Worm (Caenorhabditis elegans) whole organism, young adult: ENCODE data around the gene ZK1320.7.

ENCODE experiments used
- B0035.1 ChIP-seq: sonication (generic microtip); optimal IDR thresholded peaks from 2 replicates; lab custom pipeline; 2016; ENCODE audit warnings: missing genetic modification characterization, mild to moderate bottlenecking, missing compliant biosample characterization, missing genotype, missing genetic modification reagents
- B0336.3 ChIP-seq: fragments of 200-800 bp; sonication (Bioruptor generic); IDR thresholded peaks from 2 replicates; pipeline ENCODE4 v1.3.6; 2022; ENCODE audit warnings: missing genetic modification characterization, missing compliant biosample characterization
- D2030.7 ChIP-seq: fragments of 200-800 bp; sonication (Bioruptor generic); IDR thresholded peaks from 2 replicates; pipeline ENCODE4 v1.3.6; 2022; ENCODE audit warnings: missing genetic modification reagents, missing genetic modification characterization, missing compliant biosample characterization
- F23B12.7 ChIP-seq: sonication (generic microtip); optimal IDR thresholded peaks from 2 replicates; lab custom pipeline; 2017; ENCODE audit warnings: missing genetic modification characterization, mild to moderate bottlenecking, missing compliant biosample characterization, antibody characterized with exemption, moderate library complexity; ENCODE audit not compliant: insufficient read depth
- F49E8.2 ChIP-seq: sonication (generic microtip); optimal IDR thresholded peaks from 3 replicates; lab custom pipeline; 2017; ENCODE audit warnings: missing genetic modification characterization, mild to moderate bottlenecking, missing compliant biosample characterization, antibody characterized with exemption, moderate library complexity; ENCODE audit not compliant: insufficient read depth
- F52B5.7 ChIP-seq: sonication (generic microtip); optimal IDR thresholded peaks from 2 replicates; lab custom pipeline; 2016; ENCODE audit warnings: mild to moderate bottlenecking, missing genetic modification characterization, missing compliant biosample characterization
- T26A5.8 ChIP-seq: sonication (generic microtip); optimal IDR thresholded peaks from 2 replicates; lab custom pipeline; 2016; ENCODE audit warnings: missing genetic modification characterization, missing compliant biosample characterization
- Y53F4B.3 ChIP-seq: fragments of 200-800 bp; sonication (Bioruptor generic); IDR thresholded peaks from 2 replicates; pipeline ENCODE4 v1.3.6; 2022; ENCODE audit warnings: missing genetic modification reagents, missing genetic modification characterization, missing compliant biosample characterization
- Y53G8AR.9 ChIP-seq: fragments of 200-800 bp; sonication (Bioruptor generic); conservative IDR thresholded peaks from 2 replicates; pipeline ENCODE4 v1.3.6; 2022; ENCODE audit warnings: missing genetic modification reagents, missing genetic modification characterization, missing compliant biosample characterization
- Y56A3A.18 ChIP-seq: fragments of 200-800 bp; sonication (Bioruptor generic); IDR thresholded peaks from 2 replicates; pipeline ENCODE4 v1.3.6; 2022; ENCODE audit warnings: missing genetic modification reagents, missing genetic modification characterization, missing compliant biosample characterization
- Y95B8A.8 ChIP-seq: fragments of 200-800 bp; sonication (Bioruptor generic); IDR thresholded peaks from 2 replicates; pipeline ENCODE4 v1.3.6; 2022; ENCODE audit warnings: missing genetic modification reagents, missing genetic modification characterization, missing compliant biosample characterization
- akir-1 ChIP-seq: fragments of 200-800 bp; sonication (Bioruptor generic); optimal IDR thresholded peaks from 2 replicates; lab custom pipeline; 2018; ENCODE audit warnings: mild to moderate bottlenecking, missing genetic modification characterization, moderate library complexity, missing compliant biosample characterization
- ama-1 ChIP-seq, 3 experiments: fragments of 150-350 bp in 1 of 3; sonication (generic microtip) in 2 of 3; optimal IDR thresholded peaks; 2 replicates each; lab custom pipeline; 2014 to 2018; ENCODE audit warnings: missing biosample characterization in 2 of 3, missing genetic modification characterization in 2 of 3, missing genetic modification reagents in 2 of 3
- atf-7 ChIP-seq: sonication (generic microtip); optimal IDR thresholded peaks from 2 replicates; lab custom pipeline; 2017; ENCODE audit warnings: mild to moderate bottlenecking, missing genetic modification characterization, missing compliant biosample characterization
- attf-3 ChIP-seq: fragments of 200-800 bp; sonication (Bioruptor generic); conservative IDR thresholded peaks from 2 replicates; pipeline ENCODE4 v1.3.6; 2022; ENCODE audit warnings: missing genetic modification reagents, missing genetic modification characterization, missing compliant biosample characterization
- attf-6 ChIP-seq: fragments of 200-800 bp; sonication (Bioruptor generic); IDR thresholded peaks from 2 replicates; pipeline ENCODE4 v1.3.6; 2022; ENCODE audit warnings: missing genetic modification reagents, missing genetic modification characterization, missing compliant biosample characterization
- cebp-1 ChIP-seq, 2 experiments: fragments of 200-800 bp in 1 of 2; sonication (Bioruptor generic) in 1 of 2; sonication (generic microtip) in 1 of 2; IDR thresholded peaks in 1 of 2; optimal IDR thresholded peaks in 1 of 2; 2 replicates each; pipeline versions ENCODE4 v1.3.6 to Lab custom; 2017 to 2022; ENCODE audit warnings: missing compliant biosample characterization in 2 of 2, missing genetic modification characterization in 2 of 2, mild to moderate bottlenecking in 1 of 2, missing genetic modification reagents in 1 of 2, moderate library complexity in 1 of 2
- ceh-40 ChIP-seq: fragments of 200-800 bp; sonication (Bioruptor generic); IDR thresholded peaks from 2 replicates; pipeline ENCODE4 v1.3.6; 2022; ENCODE audit warnings: missing genetic modification characterization, missing compliant biosample characterization
- ceh-58 ChIP-seq: fragments of 200-800 bp; sonication (Bioruptor generic); IDR thresholded peaks from 2 replicates; pipeline ENCODE4 v1.3.6; 2022; ENCODE audit warnings: missing genetic modification characterization, missing compliant biosample characterization
- ceh-79 ChIP-seq: sonication (generic microtip); optimal IDR thresholded peaks from 2 replicates; lab custom pipeline; 2017; ENCODE audit warnings: mild to moderate bottlenecking, missing genetic modification characterization, missing compliant biosample characterization
- chd-7 ChIP-seq: sonication (generic microtip); optimal IDR thresholded peaks from 2 replicates; lab custom pipeline; 2016; ENCODE audit warnings: mild to moderate bottlenecking, missing genetic modification characterization, moderate library complexity, missing compliant biosample characterization
- dox-1 ChIP-seq: fragments of 200-800 bp; sonication (Bioruptor generic); IDR thresholded peaks from 2 replicates; pipeline ENCODE4 v1.3.6; 2022; ENCODE audit warnings: missing genetic modification reagents, missing genetic modification characterization, missing compliant biosample characterization
- fkh-3 ChIP-seq: sonication (generic microtip); optimal IDR thresholded peaks from 2 replicates; lab custom pipeline; 2016; ENCODE audit warnings: mild to moderate bottlenecking, missing genetic modification characterization, missing compliant biosample characterization
- gei-17 ChIP-seq: fragments of 200-800 bp; sonication (Bioruptor generic); optimal IDR thresholded peaks from 2 replicates; lab custom pipeline; 2018; ENCODE audit warnings: mild to moderate bottlenecking, missing genetic modification characterization, missing compliant biosample characterization
- him-1 ChIP-seq: sonication (generic microtip); optimal IDR thresholded peaks from 2 replicates; lab custom pipeline; 2016; ENCODE audit warnings: missing genotype, missing genetic modification reagents, missing genetic modification characterization, missing compliant biosample characterization
- hlh-26 ChIP-seq: fragments of 200-800 bp; sonication (Bioruptor generic); conservative IDR thresholded peaks from 2 replicates; pipeline ENCODE4 v1.3.6; 2022; ENCODE audit warnings: missing genetic modification reagents, missing genetic modification characterization, missing compliant biosample characterization
- hsf-1 ChIP-seq: fragments of 200-800 bp; sonication (Bioruptor generic); IDR thresholded peaks from 2 replicates; pipeline ENCODE4 v1.3.6; 2022; ENCODE audit warnings: missing genetic modification reagents, missing genetic modification characterization, missing compliant biosample characterization
- let-526 ChIP-seq: fragments of 200-800 bp; sonication (Bioruptor generic); IDR thresholded peaks from 2 replicates; pipeline ENCODE4 v1.3.6; 2022; ENCODE audit warnings: missing genetic modification reagents, missing genetic modification characterization, missing compliant biosample characterization
- lin-35 ChIP-seq, 3 experiments: fragments of 150-350 bp in 2 of 3; sonication (generic microtip) in 1 of 3; optimal IDR thresholded peaks; 2 replicates each; lab custom pipeline; 2014 to 2018; ENCODE audit warnings: missing biosample characterization in 3 of 3, missing genetic modification characterization in 3 of 3, missing genetic modification reagents in 3 of 3
- lin-40 ChIP-seq: sonication (generic microtip); optimal IDR thresholded peaks from 2 replicates; lab custom pipeline; 2016; ENCODE audit warnings: missing genetic modification characterization, mild to moderate bottlenecking, missing compliant biosample characterization, missing genotype, missing genetic modification reagents
- lsl-1 ChIP-seq: fragments of 200-800 bp; sonication (Bioruptor generic); optimal IDR thresholded peaks from 2 replicates; lab custom pipeline; 2018; ENCODE audit warnings: mild to moderate bottlenecking, missing genetic modification characterization, moderate library complexity, missing compliant biosample characterization
- madf-10 ChIP-seq: sonication (generic microtip); optimal IDR thresholded peaks from 2 replicates; lab custom pipeline; 2016; ENCODE audit warnings: mild to moderate bottlenecking, missing genetic modification characterization, missing compliant biosample characterization
- madf-3 ChIP-seq: fragments of 200-800 bp; sonication (Bioruptor generic); IDR thresholded peaks from 2 replicates; pipeline ENCODE4 v1.3.6; 2022; ENCODE audit warnings: missing genetic modification reagents, missing genetic modification characterization, missing compliant biosample characterization
- madf-6 ChIP-seq: fragments of 200-800 bp; sonication (Bioruptor generic); IDR thresholded peaks from 2 replicates; pipeline ENCODE4 v1.3.6; 2022; ENCODE audit warnings: missing genetic modification reagents, missing genetic modification characterization, missing compliant biosample characterization
- nfya-2 ChIP-seq: fragments of 200-800 bp; sonication (Bioruptor generic); IDR thresholded peaks from 2 replicates; pipeline ENCODE4 v1.3.6; 2022; ENCODE audit warnings: missing genetic modification reagents, missing genetic modification characterization, missing compliant biosample characterization
- nhr-179 ChIP-seq: sonication (generic microtip); optimal IDR thresholded peaks from 2 replicates; lab custom pipeline; 2016; ENCODE audit warnings: mild to moderate bottlenecking, missing genetic modification characterization, missing compliant biosample characterization
- nhr-80 ChIP-seq: sonication (generic microtip); optimal IDR thresholded peaks from 2 replicates; lab custom pipeline; 2016; ENCODE audit warnings: missing genetic modification characterization, missing compliant biosample characterization
- nhr-90 ChIP-seq: sonication (generic microtip); optimal IDR thresholded peaks from 2 replicates; lab custom pipeline; 2016; ENCODE audit warnings: missing genotype, mild to moderate bottlenecking, missing genetic modification characterization, missing compliant biosample characterization
- pbrm-1 ChIP-seq: fragments of 200-800 bp; sonication (Bioruptor generic); IDR thresholded peaks from 2 replicates; pipeline ENCODE4 v1.3.6; 2022; ENCODE audit warnings: missing genetic modification reagents, missing genetic modification characterization, missing compliant biosample characterization
- sea-2 ChIP-seq: fragments of 200-800 bp; sonication (Bioruptor generic); IDR thresholded peaks from 2 replicates; pipeline ENCODE4 v1.3.6; 2022; ENCODE audit warnings: missing genetic modification characterization, missing compliant biosample characterization
- tlf-1 ChIP-seq: fragments of 200-800 bp; sonication (Bioruptor generic); optimal IDR thresholded peaks from 2 replicates; lab custom pipeline; 2018; ENCODE audit warnings: mild to moderate bottlenecking, missing genetic modification characterization, missing compliant biosample characterization
- unc-62 ChIP-seq: fragments of 150-350 bp; optimal IDR thresholded peaks from 2 replicates; lab custom pipeline; 2014; ENCODE audit warnings: missing biosample characterization, missing genetic modification reagents, missing genetic modification characterization
- ztf-18 ChIP-seq: sonication (generic microtip); optimal IDR thresholded peaks from 2 replicates; lab custom pipeline; 2016; ENCODE audit warnings: missing genotype, mild to moderate bottlenecking, missing genetic modification characterization, missing compliant biosample characterization
- ztf-22 ChIP-seq: fragments of 200-800 bp; sonication (Bioruptor generic); optimal IDR thresholded peaks from 2 replicates; lab custom pipeline; 2018; ENCODE audit warnings: mild to moderate bottlenecking, missing genetic modification characterization, moderate library complexity, missing compliant biosample characterization
- ztf-25 ChIP-seq: fragments of 200-800 bp; sonication (Bioruptor generic); IDR thresholded peaks from 2 replicates; pipeline ENCODE4 v1.3.6; 2022; ENCODE audit warnings: missing genetic modification reagents, missing genetic modification characterization, missing compliant biosample characterization
- ztf-3 ChIP-seq: fragments of 200-800 bp; sonication (Bioruptor generic); optimal IDR thresholded peaks from 2 replicates; lab custom pipeline; 2018; ENCODE audit warnings: mild to moderate bottlenecking, missing genetic modification characterization, missing compliant biosample characterization
- ztf-6 ChIP-seq: fragments of 200-800 bp; sonication (Bioruptor generic); IDR thresholded peaks from 2 replicates; pipeline ENCODE4 v1.3.6; 2022; ENCODE audit warnings: missing genetic modification reagents, missing genetic modification characterization, missing compliant biosample characterization

Gene ZK1320.7

ce11 chrII:9671308-9671707, at the start of gene ZK1320.7:
Gene ZK1320.7 (plus strand): TSS chrII:9671608.
- no peak for TF ChIP-seq F23B12.7 (tag; lab: Kevin White, UChicago)
- TF ChIP-seq gei-17 (GFP tag; lab: Kevin White, UChicago), result no peak
- no peak for TF ChIP-seq madf-10
- TF ChIP-seq chd-7 (tag; lab: Kevin White, UChicago), result no peak
- TF ChIP-seq ama-1 (optimal IDR thresholded peaks at IDR 0.05; lab: Kevin White, UChicago), result no peak
- TF ChIP-seq ama-1 (GFP tag; optimal IDR thresholded peaks at IDR 0.05; lab: Kevin White, UChicago), result no peak
- no peak for TF ChIP-seq hsf-1 (GFP tag; lab: Robert Waterston, UW)
- no peak for TF ChIP-seq ceh-58
- TF ChIP-seq ztf-6 (GFP tag; lab: Robert Waterston, UW), result no peak
- no peak for TF ChIP-seq B0035.1
- TF ChIP-seq T26A5.8 (tag; lab: Kevin White, UChicago), result no peak
- TF ChIP-seq nhr-179, result no peak
- no peak for TF ChIP-seq hlh-26 (GFP tag; lab: Robert Waterston, UW)
- no peak for TF ChIP-seq fkh-3
- TF ChIP-seq ztf-25 (GFP tag; lab: Robert Waterston, UW), result no peak
- TF ChIP-seq lsl-1 (GFP tag; lab: Kevin White, UChicago), result no peak
- no peak for TF ChIP-seq attf-6 (GFP tag; lab: Robert Waterston, UW)
- TF ChIP-seq attf-3, result no peak
- TF ChIP-seq Y53F4B.3 (GFP tag; lab: Robert Waterston, UW), result no peak
- TF ChIP-seq, all 124 proteins: peak for 0

- TF ChIP-seq ztf-3 (GFP tag; lab: Kevin White, UChicago) (no peak), ceh-79 (tag; lab: Kevin White, UChicago) (no peak), dox-1 (peak; percentile 45; the same call in 1 of the 2 replicates), ztf-22 (GFP tag; lab: Kevin White, UChicago) (peak; percentile 31), Y95B8A.8 (GFP tag; lab: Robert Waterston, UW) (no peak), Y56A3A.18 (GFP tag; lab: Robert Waterston, UW) (0 out of 2 replicates have a peak, but pooled peaks have one; percentile 17), madf-6 (no peak), lin-40 (no peak), let-526 (GFP tag; lab: Robert Waterston, UW) (0 out of 2 replicates have a peak, but pooled peaks have one; percentile 57), akir-1 (peak; percentile 6), pbrm-1 (GFP tag; lab: Robert Waterston, UW) (0 out of 2 replicates have a peak, but pooled peaks have one; percentile 25), lin-35 (GFP tag; optimal IDR thresholded peaks at IDR 0.05; lab: Kevin White, UChicago) (no peak), D2030.7 (no peak), ceh-40 (no peak), atf-7 (tag; lab: Kevin White, UChicago) (peak; percentile 48), madf-3 (GFP tag; lab: Robert Waterston, UW) (no peak), attf-3 (no peak), Y53G8AR.9 (GFP tag; lab: Robert Waterston, UW) (0 out of 2 replicates have a peak, but pooled peaks have one; percentile 46), B0336.3 (GFP tag; lab: Robert Waterston, UW) (0 out of 2 replicates have a peak, but pooled peaks have one; percentile 25), ztf-18 (tag; lab: Kevin White, UChicago) (peak; percentile 1), nhr-90 (tag; lab: Kevin White, UChicago) (peak; percentile 16), ztf-25 (GFP tag; lab: Robert Waterston, UW) (no peak), unc-62 (peak; percentile 96), cebp-1 (GFP tag; IDR thresholded peaks at IDR 0.05; lab: Robert Waterston, UW) (peak; percentile 69), cebp-1 (tag; optimal IDR thresholded peaks at IDR 0.05; lab: Kevin White, UChicago) (peak; percentile 82), sea-2 (no peak), nhr-80 (peak; percentile 92), F52B5.7 (no peak), F49E8.2 (no peak), nfya-2 (no peak), him-1 (tag; lab: Kevin White, UChicago) (no peak), tlf-1 (GFP tag; lab: Kevin White, UChicago) (peak; percentile 39)
Measured at ce11 chrII:9621913-9622348, 49.5 kb upstream of the ZK1320.7 start.
